Worm (Caenorhabditis elegans) whole organism, L1 larva: ENCODE measurements around the gene nhr-31.

Source experiments
- C16A3.4 ChIP-seq: fragments of 150-350 bp; optimal IDR thresholded peaks from 2 replicates; lab custom pipeline; 2014; ENCODE audit warnings: missing biosample characterization, missing genetic modification characterization
- C34B4.2 ChIP-seq: sonication (generic microtip); optimal IDR thresholded peaks from 2 replicates; lab custom pipeline; 2017; ENCODE audit warnings: mild to moderate bottlenecking, missing genetic modification characterization, missing compliant biosample characterization
- F16B12.6 ChIP-seq: fragments of 150-350 bp; optimal IDR thresholded peaks from 2 replicates; lab custom pipeline; 2014; ENCODE audit warnings: missing biosample characterization, missing genetic modification characterization
- Y116A8C.19 ChIP-seq: sonication (generic microtip); optimal IDR thresholded peaks from 2 replicates; lab custom pipeline; 2016; ENCODE audit warnings: missing compliant biosample characterization, missing genetic modification characterization, borderline replicate concordance
- ceh-8 ChIP-seq: fragments of 200-800 bp; sonication (Bioruptor generic); optimal IDR thresholded peaks from 2 replicates; lab custom pipeline; 2018; ENCODE audit warnings: mild to moderate bottlenecking, missing genetic modification characterization, moderate library complexity, missing compliant biosample characterization
- ceh-88 ChIP-seq: fragments of 200-800 bp; sonication (Bioruptor generic); IDR thresholded peaks from 2 replicates; pipeline ENCODE4 v1.3.6; 2022; ENCODE audit warnings: missing genetic modification characterization, missing compliant biosample characterization
- ceh-90 ChIP-seq: sonication (generic microtip); optimal IDR thresholded peaks from 2 replicates; lab custom pipeline; 2016; ENCODE audit warnings: missing genetic modification characterization, missing compliant biosample characterization
- ces-1 ChIP-seq: fragments of 150-350 bp; optimal IDR thresholded peaks from 2 replicates; lab custom pipeline; 2014; ENCODE audit warnings: missing biosample characterization, missing genetic modification reagents, missing genetic modification characterization
- dpl-1 ChIP-seq, 3 experiments: fragments of 150-350 bp in 2 of 3; sonication (generic microtip) in 1 of 3; optimal IDR thresholded peaks; 2 replicates each; lab custom pipeline; 2014 to 2017; ENCODE audit warnings: missing biosample characterization in 3 of 3, missing genetic modification characterization in 3 of 3, missing genetic modification reagents in 3 of 3
- dsc-1 ChIP-seq: sonication (generic microtip); optimal IDR thresholded peaks from 2 replicates; lab custom pipeline; 2016; ENCODE audit warnings: mild to moderate bottlenecking, missing genetic modification characterization, missing compliant biosample characterization
- egl-13 ChIP-seq: sonication (generic microtip); optimal IDR thresholded peaks from 2 replicates; lab custom pipeline; 2016; ENCODE audit warnings: missing genotype, missing genetic modification reagents, missing genetic modification characterization, missing compliant biosample characterization
- egl-27 ChIP-seq, 2 experiments: fragments of 150-350 bp in 1 of 2; sonication (generic microtip); optimal IDR thresholded peaks; 3 replicates each; lab custom pipeline; 2017 to 2018; ENCODE audit warnings: missing biosample characterization in 2 of 2, missing genetic modification characterization in 2 of 2, missing genetic modification reagents in 2 of 2
- elt-3 ChIP-seq, 6 experiments: fragments of 150-350 bp in 1 of 6; sonication (generic microtip); optimal IDR thresholded peaks; 2 replicates each; lab custom pipeline; 2017 to 2018; ENCODE audit warnings: missing biosample characterization in 6 of 6, missing genetic modification characterization in 6 of 6, inconsistent platforms in 1 of 6
- fkh-4 ChIP-seq: sonication (generic microtip); optimal IDR thresholded peaks from 2 replicates; lab custom pipeline; 2016; ENCODE audit warnings: missing compliant biosample characterization, missing genetic modification characterization, borderline replicate concordance
- grh-1 ChIP-seq: fragments of 200-800 bp; sonication (Bioruptor generic); IDR thresholded peaks from 2 replicates; pipeline ENCODE4 v1.3.6; 2022; ENCODE audit warnings: missing genetic modification reagents, missing genetic modification characterization, missing compliant biosample characterization
- irx-1 ChIP-seq: sonication (generic microtip); optimal IDR thresholded peaks from 2 replicates; lab custom pipeline; 2016; ENCODE audit warnings: missing genetic modification characterization, missing compliant biosample characterization
- lin-13 ChIP-seq: fragments of 150-350 bp; optimal IDR thresholded peaks from 2 replicates; lab custom pipeline; 2014; ENCODE audit warnings: missing biosample characterization, missing genetic modification reagents, missing genetic modification characterization
- lin-14 ChIP-seq: fragments of 200-800 bp; sonication (Bioruptor generic); optimal IDR thresholded peaks from 2 replicates; lab custom pipeline; 2018; ENCODE audit warnings: mild to moderate bottlenecking, missing genetic modification characterization, moderate library complexity, missing compliant biosample characterization
- lin-35 ChIP-seq, 2 experiments: fragments of 150-350 bp; optimal IDR thresholded peaks; 2 replicates each; lab custom pipeline; 2014; ENCODE audit warnings: missing biosample characterization in 2 of 2, missing genetic modification characterization in 2 of 2, missing genetic modification reagents in 2 of 2
- mab-9 ChIP-seq: fragments of 200-800 bp; sonication (Bioruptor generic); IDR thresholded peaks from 2 replicates; pipeline ENCODE4 v1.3.6; 2022; ENCODE audit warnings: missing genetic modification reagents, missing genetic modification characterization, missing compliant biosample characterization
- mdl-1 ChIP-seq, 2 experiments: fragments of 150-350 bp; optimal IDR thresholded peaks; 2 replicates each; lab custom pipeline; 2014 to 2017; ENCODE audit warnings: missing biosample characterization in 2 of 2, missing genetic modification characterization in 2 of 2, inconsistent platforms in 1 of 2
- mef-2 ChIP-seq: fragments of 150-350 bp; optimal IDR thresholded peaks from 2 replicates; lab custom pipeline; 2014; ENCODE audit warnings: missing biosample characterization, missing genetic modification characterization
- nhr-12 ChIP-seq: sonication (generic microtip); optimal IDR thresholded peaks from 2 replicates; lab custom pipeline; 2017; ENCODE audit warnings: missing biosample characterization, missing genetic modification characterization
- nhr-28 ChIP-seq: fragments of 150-350 bp; optimal IDR thresholded peaks from 2 replicates; lab custom pipeline; 2014; ENCODE audit warnings: missing biosample characterization, missing genetic modification characterization
- nhr-71 ChIP-seq: sonication (generic microtip); optimal IDR thresholded peaks from 2 replicates; lab custom pipeline; 2016; ENCODE audit warnings: mild to moderate bottlenecking, missing genetic modification characterization, moderate library complexity, missing compliant biosample characterization
- nhr-77 ChIP-seq: fragments of 150-350 bp; optimal IDR thresholded peaks from 2 replicates; lab custom pipeline; 2014; ENCODE audit warnings: missing biosample characterization, missing genetic modification characterization
- nhr-85 ChIP-seq: sonication (generic microtip); peaks from one replicate; lab custom pipeline; 2016; ENCODE audit warnings: missing genetic modification characterization, inconsistent platforms, missing compliant biosample characterization
- pag-3 ChIP-seq: sonication (generic microtip); optimal IDR thresholded peaks from 2 replicates; lab custom pipeline; 2017; ENCODE audit warnings: missing genetic modification characterization, mild to moderate bottlenecking, missing compliant biosample characterization, antibody characterized with exemption, borderline replicate concordance; ENCODE audit not compliant: insufficient read depth
- rnt-1 ChIP-seq: sonication (generic microtip); optimal IDR thresholded peaks from 2 replicates; lab custom pipeline; 2016; ENCODE audit warnings: mild to moderate bottlenecking, missing genetic modification characterization, moderate library complexity, missing compliant biosample characterization
- skn-1 ChIP-seq: fragments of 150-350 bp; optimal IDR thresholded peaks from 2 replicates; lab custom pipeline; 2014; ENCODE audit warnings: missing biosample characterization, missing genetic modification characterization
- snu-23 ChIP-seq: sonication (generic microtip); optimal IDR thresholded peaks from 2 replicates; lab custom pipeline; 2016; ENCODE audit warnings: missing genetic modification characterization, missing compliant biosample characterization
- sox-4 ChIP-seq: sonication (generic microtip); optimal IDR thresholded peaks from 2 replicates; lab custom pipeline; 2016; ENCODE audit warnings: missing genetic modification characterization, missing compliant biosample characterization
- sptf-1 ChIP-seq: fragments of 150-350 bp; optimal IDR thresholded peaks from 2 replicates; lab custom pipeline; 2014; ENCODE audit warnings: missing biosample characterization, missing genetic modification characterization
- unc-130 ChIP-seq: fragments of 150-350 bp; optimal IDR thresholded peaks from 2 replicates; lab custom pipeline; 2017; ENCODE audit warnings: missing biosample characterization, missing genetic modification characterization, inconsistent platforms
- unc-30 ChIP-seq: sonication (generic microtip); optimal IDR thresholded peaks from 2 replicates; lab custom pipeline; 2017; ENCODE audit warnings: missing biosample characterization, missing genetic modification characterization
- unc-62 ChIP-seq: fragments of 150-350 bp; optimal IDR thresholded peaks from 2 replicates; lab custom pipeline; 2014; ENCODE audit warnings: missing biosample characterization, missing genetic modification reagents, missing genetic modification characterization
- xbp-1 ChIP-seq: sonication (generic microtip); optimal IDR thresholded peaks from 2 replicates; lab custom pipeline; 2016; ENCODE audit warnings: missing genetic modification characterization, missing compliant biosample characterization

The nhr-31 gene

DNA sequence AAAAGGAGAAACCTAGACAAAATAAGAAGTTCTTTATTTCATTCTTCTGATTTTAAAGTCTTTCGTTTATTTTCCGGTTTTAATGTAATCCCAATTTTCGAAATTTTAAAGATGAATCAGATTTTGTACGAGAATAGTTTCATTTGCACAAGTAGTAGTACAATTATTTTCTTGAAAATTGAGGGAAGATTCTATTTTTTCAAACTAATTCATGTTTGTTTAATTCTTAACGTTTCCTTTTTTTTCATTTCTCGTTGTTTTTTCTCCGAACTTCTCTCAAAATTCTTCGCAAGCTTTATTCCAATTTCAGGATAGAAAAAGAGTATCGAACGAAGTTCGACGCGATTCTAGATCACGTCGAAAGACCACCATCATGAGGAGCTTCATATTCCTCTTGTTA lies 33.0 kb upstream of the nhr-31 start, which contains the start of gene sax-7:
TSS of gene sax-7 (plus strand) at position 301 of the 400 bp plus-strand sequence.
- no peak for TF ChIP-seq unc-130 (tag; lab: Kevin White, UChicago)
- no peak for TF ChIP-seq ces-1
- TF ChIP-seq unc-30 = no peak
- TF ChIP-seq xbp-1 = no peak
- no peak for TF ChIP-seq C16A3.4 (tag; lab: Kevin White, UChicago)
- no peak for TF ChIP-seq snu-23 (GFP tag; lab: Kevin White, UChicago)
- no peak for TF ChIP-seq ceh-90 (tag; lab: Kevin White, UChicago)
- no peak for TF ChIP-seq egl-13 (tag; lab: Kevin White, UChicago)
- no peak for TF ChIP-seq nhr-12
- TF ChIP-seq irx-1 (tag; lab: Kevin White, UChicago) = no peak
- no peak for TF ChIP-seq dpl-1 (GFP tag; optimal IDR thresholded peaks at IDR 0.05; lab: Kevin White, UChicago)
- no peak for TF ChIP-seq C34B4.2 (tag; lab: Kevin White, UChicago)
- TF ChIP-seq mef-2 (tag; lab: Kevin White, UChicago) = no peak
- no peak for TF ChIP-seq nhr-85
- no peak for TF ChIP-seq nhr-71 (tag; lab: Kevin White, UChicago)

DNA sequence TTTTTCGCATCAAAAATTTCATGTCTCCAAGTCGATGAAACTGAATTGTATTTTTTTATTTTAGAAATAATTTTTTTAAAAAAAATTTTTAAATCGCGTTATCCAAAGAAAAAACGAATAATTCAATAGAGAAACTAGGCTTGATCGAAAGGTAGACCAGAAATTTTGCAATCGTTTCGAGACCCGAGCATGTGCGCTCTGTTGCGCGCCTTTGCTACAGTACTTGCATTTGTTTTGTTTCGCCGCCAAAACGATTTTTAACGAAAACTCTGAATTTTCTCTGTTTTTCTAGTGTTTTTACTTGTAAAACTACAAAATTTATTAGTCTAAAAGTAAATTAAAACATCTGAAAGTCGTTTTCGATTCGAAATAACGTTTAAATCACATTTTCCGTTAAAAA lies 32.0 kb upstream of the nhr-31 start:
- TF ChIP-seq nhr-85 (no peak), nhr-28 (tag; lab: Kevin White, UChicago) (no peak), egl-13 (tag; lab: Kevin White, UChicago) (no peak), rnt-1 (tag; lab: Kevin White, UChicago) (no peak), ceh-90 (tag; lab: Kevin White, UChicago) (no peak), lin-35 (GFP tag; optimal IDR thresholded peaks at IDR 0.05; lab: Kevin White, UChicago) (no peak), elt-3 (tag; optimal IDR thresholded peaks at IDR 0.05; lab: Kevin White, UChicago) (no peak), egl-27 (tag; optimal IDR thresholded peaks at IDR 0.05; lab: Kevin White, UChicago) (no peak), F16B12.6 (tag; lab: Kevin White, UChicago) (no peak), skn-1 (tag; lab: Kevin White, UChicago) (no peak), unc-62 (no peak), pag-3 (tag; lab: Kevin White, UChicago) (no peak), ceh-8 (GFP tag; lab: Kevin White, UChicago) (no peak), ceh-88 (GFP tag; lab: Robert Waterston, UW) (no peak), dsc-1 (no peak)

ce11 chrIV:8053955-8054354 lies 24.6 kb upstream of the nhr-31 start:
- no peak for TF ChIP-seq mdl-1 (tag; optimal IDR thresholded peaks at IDR 0.05; lab: Kevin White, UChicago)
- TF ChIP-seq lin-14 (GFP tag; lab: Kevin White, UChicago) = peak; percentile 25

- TF ChIP-seq sptf-1 (tag; lab: Kevin White, UChicago) = no peak
- TF ChIP-seq lin-14 (GFP tag; lab: Kevin White, UChicago) = peak; percentile 61
Measured at ce11 chrIV:8052694-8053093, 23.4 kb upstream of the nhr-31 start.

ce11 chrIV:8048083-8048482 lies 18.8 kb upstream of the nhr-31 start:
- no peak for TF ChIP-seq sox-4 (tag; lab: Kevin White, UChicago)
- TF ChIP-seq nhr-28 (tag; lab: Kevin White, UChicago) = no peak
- TF ChIP-seq grh-1 = no peak
- no peak for TF ChIP-seq C16A3.4 (tag; lab: Kevin White, UChicago)
- TF ChIP-seq C34B4.2 (tag; lab: Kevin White, UChicago) = no peak
- no peak for TF ChIP-seq Y116A8C.19 (tag; lab: Kevin White, UChicago)
- TF ChIP-seq mab-9 (GFP tag; lab: Robert Waterston, UW) = no peak
- no peak for TF ChIP-seq lin-13
- TF ChIP-seq unc-62 = no peak
- no peak for TF ChIP-seq nhr-77 (tag; lab: Kevin White, UChicago)
- no peak for TF ChIP-seq fkh-4
- TF ChIP-seq, all 84 proteins: peak for 0
